Worm (Caenorhabditis elegans): ENCODE data around the gene grl-6.

DNA sequence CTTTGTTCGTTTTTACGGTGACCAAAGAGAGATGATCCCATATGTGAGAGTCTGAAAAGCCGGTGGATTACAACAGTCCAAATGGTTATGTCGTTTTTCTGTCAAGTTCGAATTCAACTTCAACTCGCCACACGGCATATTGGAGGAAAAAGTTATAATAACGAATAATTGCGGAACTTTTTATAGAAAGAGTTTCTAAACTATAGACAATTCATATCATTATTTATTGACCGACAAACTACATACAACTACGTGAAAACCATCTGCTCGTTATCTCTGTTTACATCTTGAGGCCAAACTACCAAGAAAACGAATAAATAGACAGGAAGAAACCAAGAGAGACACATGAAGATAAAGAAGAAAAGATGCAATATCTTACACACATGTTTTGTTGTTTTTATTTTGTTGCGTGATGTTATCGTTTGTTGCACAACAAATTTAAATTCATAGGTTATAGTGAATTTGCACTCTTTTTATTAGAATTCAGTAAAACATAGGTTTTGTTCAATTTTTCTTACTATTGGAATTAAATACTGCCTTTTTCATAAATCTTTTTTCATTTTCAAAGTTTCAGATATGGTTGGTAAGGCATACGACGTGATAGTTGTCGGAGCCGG, 23.1 kb upstream of the grl-6 start, which contains the start of the genes C15B12.4 and C15B12.8:
- TF ChIP-seq ets-4 (tag; optimal IDR thresholded peaks at IDR 0.05): no peak
- no peak for TF ChIP-seq ceh-31 (tag; optimal IDR thresholded peaks at IDR 0.05)
- no peak for TF ChIP-seq ama-1 (optimal IDR thresholded peaks at IDR 0.05)
- TF ChIP-seq unc-42 (tag; optimal IDR thresholded peaks at IDR 0.05): no peak
- TF ChIP-seq sox-4 (tag; optimal IDR thresholded peaks at IDR 0.05): no peak
- no peak for TF ChIP-seq tbx-2 (tag; optimal IDR thresholded peaks at IDR 0.05)

All from whole organism, late embryonic.